Fruit fly (Drosophila melanogaster) whole organism, prepupa: ENCODE data around the gene TTLL3A.

Experiments used
- Blimp-1 ChIP-seq: fragments of 200-800 bp; sonication (Bioruptor generic); optimal IDR thresholded peaks from 3 replicates; lab custom pipeline; 2017; ENCODE audit warnings: missing biosample characterization, missing genetic modification characterization, mild to moderate bottlenecking, moderate library complexity, missing genetic modification reagents
- CG10669 ChIP-seq: fragments of 200-800 bp; sonication (Bioruptor generic); optimal IDR thresholded peaks from 3 replicates; lab custom pipeline; 2018; ENCODE audit warnings: missing biosample characterization, mild to moderate bottlenecking, missing genetic modification characterization, moderate library complexity
- CG11902 ChIP-seq: fragments of 200-800 bp; sonication (Bioruptor generic); optimal IDR thresholded peaks from 3 replicates; lab custom pipeline; 2016; ENCODE audit warnings: missing biosample characterization, missing genetic modification characterization
- CG15336 ChIP-seq: fragments of 200-800 bp; sonication (Bioruptor generic); IDR thresholded peaks from 2 replicates; pipeline ENCODE4 v1.3.6; 2022; ENCODE audit warnings: missing biosample characterization, missing genetic modification characterization
- CG1621 ChIP-seq: fragments of 200-800 bp; sonication (Bioruptor generic); optimal IDR thresholded peaks from 3 replicates; lab custom pipeline; 2018; ENCODE audit warnings: missing biosample characterization, mild to moderate bottlenecking, missing genetic modification characterization
- CG16779 ChIP-seq: fragments of 200-800 bp; sonication (Bioruptor generic); optimal IDR thresholded peaks from 3 replicates; lab custom pipeline; 2017; ENCODE audit warnings: missing biosample characterization, mild to moderate bottlenecking, missing genetic modification characterization
- CG3032 ChIP-seq: fragments of 200-800 bp; optimal IDR thresholded peaks from 2 replicates; lab custom pipeline; 2019; ENCODE audit warnings: missing biosample characterization, mild to moderate bottlenecking, missing genetic modification characterization, moderate library complexity
- CG31627 ChIP-seq: fragments of 200-800 bp; sonication (Bioruptor generic); optimal IDR thresholded peaks from 3 replicates; lab custom pipeline; 2016; ENCODE audit warnings: missing biosample characterization, missing genetic modification characterization
- CG32006 ChIP-seq: fragments of 200-800 bp; sonication (Bioruptor generic); optimal IDR thresholded peaks from 3 replicates; lab custom pipeline; 2017; ENCODE audit warnings: missing biosample characterization, mild to moderate bottlenecking, missing genetic modification characterization
- CG4318 ChIP-seq: fragments of 200-800 bp; sonication (Bioruptor generic); optimal IDR thresholded peaks from 3 replicates; lab custom pipeline; 2017; ENCODE audit warnings: missing biosample characterization, mild to moderate bottlenecking, missing genetic modification characterization
- CG6163 ChIP-seq: fragments of 200-800 bp; sonication (Bioruptor generic); IDR thresholded peaks from 3 replicates; pipeline ENCODE4 v1.3.6; 2022; ENCODE audit warnings: missing biosample characterization, missing genetic modification characterization
- CG6276 ChIP-seq: fragments of 200-800 bp; sonication (Bioruptor generic); optimal IDR thresholded peaks from 2 replicates; lab custom pipeline; 2017; ENCODE audit warnings: missing biosample characterization, mild to moderate bottlenecking, missing genetic modification characterization
- CG8319 ChIP-seq: fragments of 200-800 bp; sonication (Bioruptor generic); optimal IDR thresholded peaks from 3 replicates; lab custom pipeline; 2016; ENCODE audit warnings: missing biosample characterization, missing genetic modification characterization
- CG9139 ChIP-seq: fragments of 200-800 bp; sonication (Bioruptor generic); optimal IDR thresholded peaks from 3 replicates; lab custom pipeline; 2017; ENCODE audit warnings: missing biosample characterization, mild to moderate bottlenecking, missing genetic modification characterization
- Eip75B ChIP-seq: fragments of 200-800 bp; sonication (Bioruptor generic); optimal IDR thresholded peaks from 3 replicates; lab custom pipeline; 2016; ENCODE audit warnings: missing biosample characterization, missing genetic modification characterization
- Eip78C ChIP-seq: fragments of 200-800 bp; sonication (Bioruptor generic); peaks from one replicate; lab custom pipeline; 2016; ENCODE audit warnings: missing biosample characterization, missing genetic modification characterization
- Eip93F ChIP-seq: fragments of 200-800 bp; sonication (Bioruptor generic); optimal IDR thresholded peaks from 2 replicates; lab custom pipeline; 2016; ENCODE audit warnings: missing biosample characterization, mild to moderate bottlenecking, missing genetic modification characterization
- Ets96B ChIP-seq: fragments of 200-800 bp; optimal IDR thresholded peaks from 2 replicates; lab custom pipeline; 2019; ENCODE audit warnings: missing biosample characterization, mild to moderate bottlenecking, missing genetic modification characterization, moderate library complexity
- Gug ChIP-seq: fragments of 200-800 bp; sonication (Bioruptor generic); IDR thresholded peaks from 2 replicates; pipeline ENCODE4 v1.3.6; 2022; ENCODE audit warnings: missing biosample characterization, missing genetic modification characterization
- Hr39 ChIP-seq: fragments of 200-800 bp; sonication (Bioruptor generic); optimal IDR thresholded peaks from 2 replicates; lab custom pipeline; 2016; ENCODE audit warnings: missing biosample characterization, missing genetic modification characterization
- Hr4 ChIP-seq: fragments of 200-800 bp; sonication (Bioruptor generic); optimal IDR thresholded peaks from 3 replicates; lab custom pipeline; 2016; ENCODE audit warnings: missing biosample characterization, missing genetic modification characterization
- OdsH ChIP-seq: fragments of 200-800 bp; sonication (Bioruptor generic); optimal IDR thresholded peaks from 3 replicates; lab custom pipeline; 2016; ENCODE audit warnings: missing biosample characterization, missing genetic modification characterization
- Sox14 ChIP-seq: fragments of 200-800 bp; sonication (Bioruptor generic); optimal IDR thresholded peaks from 3 replicates; lab custom pipeline; 2016; ENCODE audit warnings: missing biosample characterization, missing genetic modification characterization
- acj6 ChIP-seq: fragments of 200-800 bp; sonication (Bioruptor generic); optimal IDR thresholded peaks from 3 replicates; lab custom pipeline; 2016; ENCODE audit warnings: missing biosample characterization, missing genetic modification characterization
- cyc ChIP-seq: fragments of 200-800 bp; sonication (Bioruptor generic); optimal IDR thresholded peaks from 3 replicates; lab custom pipeline; 2016; ENCODE audit warnings: missing biosample characterization, missing genetic modification characterization
- dac ChIP-seq: fragments of 200-800 bp; sonication (Bioruptor generic); optimal IDR thresholded peaks from 2 replicates; lab custom pipeline; 2017; ENCODE audit warnings: missing biosample characterization, mild to moderate bottlenecking, missing genetic modification characterization
- dsx ChIP-seq: fragments of 200-800 bp; optimal IDR thresholded peaks from 3 replicates; lab custom pipeline; 2019; ENCODE audit warnings: missing biosample characterization, mild to moderate bottlenecking, missing genetic modification characterization, moderate library complexity; ENCODE audit not compliant: poor library complexity, severe bottlenecking
- eg ChIP-seq: fragments of 200-800 bp; sonication (Bioruptor generic); IDR thresholded peaks from 3 replicates; pipeline ENCODE4 v1.3.6; 2022; ENCODE audit warnings: missing biosample characterization, missing genetic modification characterization
- esn ChIP-seq: fragments of 200-800 bp; sonication (Bioruptor generic); optimal IDR thresholded peaks from 2 replicates; lab custom pipeline; 2016; ENCODE audit warnings: missing biosample characterization, mild to moderate bottlenecking, missing genetic modification characterization, moderate library complexity
- fd59A ChIP-seq: fragments of 200-800 bp; sonication (Bioruptor generic); optimal IDR thresholded peaks from 2 replicates; lab custom pipeline; 2017; ENCODE audit warnings: missing biosample characterization, mild to moderate bottlenecking, missing genetic modification characterization, missing genetic modification reagents
- fd85E ChIP-seq: fragments of 200-800 bp; sonication (Bioruptor generic); optimal IDR thresholded peaks from 3 replicates; lab custom pipeline; 2016; ENCODE audit warnings: missing biosample characterization, missing genetic modification characterization
- pdm3 ChIP-seq: fragments of 200-800 bp; sonication (Bioruptor generic); optimal IDR thresholded peaks from 3 replicates; lab custom pipeline; 2016; ENCODE audit warnings: missing biosample characterization, missing genetic modification characterization
- spab ChIP-seq: fragments of 200-800 bp; sonication (Bioruptor generic); optimal IDR thresholded peaks from 2 replicates; lab custom pipeline; 2017; ENCODE audit warnings: missing biosample characterization, mild to moderate bottlenecking, missing genetic modification characterization, missing genetic modification reagents
- ss ChIP-seq, 2 experiments: fragments of 200-800 bp; sonication (Bioruptor generic); optimal IDR thresholded peaks; 2 replicates in 1 of 2; 3 replicates in 1 of 2; lab custom pipeline; 2017 to 2018; ENCODE audit warnings: mild to moderate bottlenecking in 2 of 2, missing biosample characterization in 2 of 2, missing genetic modification characterization in 2 of 2, moderate library complexity in 1 of 2
- svp ChIP-seq: fragments of 200-800 bp; sonication (Bioruptor generic); peaks from one replicate; lab custom pipeline; 2016; ENCODE audit warnings: missing biosample characterization, missing genetic modification characterization
- vri ChIP-seq: fragments of 200-800 bp; sonication (Bioruptor generic); optimal IDR thresholded peaks from 3 replicates; lab custom pipeline; 2016; ENCODE audit warnings: missing biosample characterization, mild to moderate bottlenecking, missing genetic modification characterization

Gene TTLL3A

DNA sequence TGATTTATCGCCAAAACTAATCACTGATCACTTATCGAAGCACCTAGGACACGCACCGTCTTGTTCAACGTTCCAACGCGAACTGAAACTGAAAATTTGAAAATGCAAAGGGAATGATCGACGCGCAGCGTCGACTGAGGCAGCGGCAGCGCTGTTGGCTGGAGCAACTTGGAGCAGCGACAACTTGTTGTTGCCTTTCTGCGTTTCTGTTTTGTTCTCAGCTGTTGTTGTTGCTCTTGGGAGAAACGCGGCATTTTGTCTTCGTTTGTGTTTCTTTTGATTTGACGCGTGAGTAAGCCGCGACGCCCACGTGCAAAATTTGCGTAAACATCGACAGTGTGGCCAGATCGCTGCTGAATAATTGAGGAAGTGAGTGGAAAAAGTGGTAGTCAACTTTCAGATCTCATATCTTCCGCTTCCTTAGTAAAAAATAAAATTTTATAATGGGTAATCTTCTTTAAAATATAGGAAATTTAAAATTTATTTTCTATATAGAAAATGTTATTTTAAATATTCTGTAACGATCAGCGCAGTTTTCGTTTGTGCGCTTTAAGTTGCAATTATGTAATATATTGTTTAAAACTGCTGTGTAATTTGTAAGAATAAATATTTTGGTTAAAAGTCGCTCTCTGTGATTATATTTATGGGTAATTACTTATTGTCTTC is 30.9 kb downstream of the TTLL3A start, which contains the start of gene Tsp (continued):
- TF ChIP-seq Sox14 (GFP tag; lab: Kevin White, UChicago) (no peak), CG10669 (GFP tag; lab: Kevin White, UChicago) (no peak), eg (no peak), spab (GFP tag; lab: Kevin White, UChicago) (no peak), CG11902 (GFP tag; lab: Kevin White, UChicago) (no peak), dsx (GFP tag; lab: Kevin White, UChicago) (no peak), esn (peak; percentile 21), CG3032 (tag; lab: Kevin White, UChicago) (no peak), Hr4 (GFP tag; lab: Kevin White, UChicago) (no peak), CG9139 (GFP tag; lab: Kevin White, UChicago) (peak; percentile 7), ss (GFP tag; optimal IDR thresholded peaks at IDR 0.05; lab: Kevin White, UChicago) (peak; percentile 5 to 41), Eip93F (GFP tag; lab: Kevin White, UChicago) (no peak), dac (GFP tag; lab: Kevin White, UChicago) (no peak), Eip78C (GFP tag; lab: Kevin White, UChicago) (peak; percentile 71), CG16779 (no peak), CG4318 (GFP tag; lab: Kevin White, UChicago) (no peak), CG6163 (GFP tag; lab: Robert Waterston, UW) (peak; percentile 56), acj6 (peak; percentile 28)
- TF ChIP-seq, all 60 proteins: peak for 17

DNA sequence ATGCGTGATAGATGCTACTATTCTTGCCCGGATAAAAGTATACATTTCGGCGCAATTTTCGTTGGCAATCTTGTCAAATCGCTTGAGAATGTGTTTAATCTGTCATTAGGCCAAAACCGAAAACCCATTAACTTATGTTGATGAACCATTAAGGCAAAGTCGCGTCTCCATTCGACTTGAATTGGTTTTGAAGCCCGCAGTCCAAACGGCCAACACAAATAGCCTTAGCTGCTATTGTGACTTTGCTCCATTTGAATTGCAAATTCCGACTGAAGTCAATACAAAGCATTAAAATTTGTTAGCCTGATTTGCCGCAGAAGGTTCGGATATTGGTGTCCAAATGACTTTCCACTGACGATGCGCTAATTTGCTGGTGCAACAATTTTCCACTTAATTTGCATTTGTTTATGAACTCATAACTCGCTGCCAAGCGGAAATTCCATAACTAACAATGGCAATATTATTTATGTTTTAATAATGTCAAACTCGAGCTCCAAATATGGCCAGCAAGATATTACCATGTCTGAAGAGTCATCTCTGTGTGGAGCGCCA is 33.5 kb downstream of the TTLL3A start:
- TF ChIP-seq Eip93F (GFP tag; lab: Kevin White, UChicago) (no peak), Hr4 (GFP tag; lab: Kevin White, UChicago) (no peak), Hr39 (GFP tag; lab: Kevin White, UChicago) (no peak), spab (GFP tag; lab: Kevin White, UChicago) (no peak), CG32006 (no peak), cyc (GFP tag; lab: Kevin White, UChicago) (no peak), fd59A (GFP tag; lab: Kevin White, UChicago) (no peak), pdm3 (no peak)

DNA sequence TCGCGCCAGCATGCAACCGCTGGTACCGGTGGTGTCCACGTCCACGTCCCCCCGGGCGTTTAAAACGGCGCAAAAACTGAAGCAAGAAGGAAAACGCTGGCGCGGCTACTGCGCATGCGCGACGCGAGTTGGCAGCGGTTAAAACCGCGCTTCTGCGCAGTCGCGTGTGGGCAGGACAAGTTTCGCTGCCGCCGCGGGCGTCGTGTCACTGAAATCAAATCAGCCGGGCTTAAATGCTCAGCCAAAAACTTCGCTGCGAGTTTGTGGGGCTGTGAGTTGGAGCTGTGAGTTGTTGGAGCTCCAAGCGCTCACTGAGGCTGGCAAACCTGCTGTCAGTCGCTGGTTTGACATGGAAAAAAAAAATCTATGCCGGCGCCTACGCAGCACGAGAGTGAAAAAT is 34.9 kb downstream of the TTLL3A start:
- no peak for TF ChIP-seq Eip75B (GFP tag; lab: Kevin White, UChicago)
- no peak for TF ChIP-seq CG6163 (GFP tag; lab: Robert Waterston, UW)
- TF ChIP-seq Ets96B (tag; lab: Kevin White, UChicago): no peak
- no peak for TF ChIP-seq Eip93F (GFP tag; lab: Kevin White, UChicago)
- no peak for TF ChIP-seq vri (GFP tag; lab: Kevin White, UChicago)
- TF ChIP-seq CG1621 (tag; lab: Kevin White, UChicago): no peak
- no peak for TF ChIP-seq CG8319 (GFP tag; lab: Kevin White, UChicago)
- no peak for TF ChIP-seq acj6
- TF ChIP-seq svp (GFP tag; lab: Kevin White, UChicago): no peak
- TF ChIP-seq fd85E (GFP tag; lab: Kevin White, UChicago): no peak
- no peak for TF ChIP-seq ss (GFP tag; optimal IDR thresholded peaks at IDR 0.05; lab: Kevin White, UChicago)
- no peak for TF ChIP-seq pdm3
- TF ChIP-seq CG11902 (GFP tag; lab: Kevin White, UChicago): no peak
- no peak; the same call in 1 of the 2 replicates for TF ChIP-seq CG15336 (GFP tag; lab: Robert Waterston, UW)
- no peak for TF ChIP-seq CG31627
- TF ChIP-seq CG6276 (GFP tag; lab: Kevin White, UChicago): no peak
- no peak for TF ChIP-seq Blimp-1 (GFP tag; lab: Kevin White, UChicago)
- TF ChIP-seq Hr39 (GFP tag; lab: Kevin White, UChicago): no peak
- no peak for TF ChIP-seq Gug
- no peak for TF ChIP-seq OdsH (GFP tag; lab: Kevin White, UChicago)
- TF ChIP-seq, all 60 proteins: peak for 0
